Worm (Caenorhabditis elegans): ENCODE measurements around the gene R07H5.11.
"Not testable (repeated sequence)": the region's sequence is repeated elsewhere in the genome, so short reads cannot be mapped to it uniquely, and the experiment has no call there.

The R07H5.11 gene

DNA sequence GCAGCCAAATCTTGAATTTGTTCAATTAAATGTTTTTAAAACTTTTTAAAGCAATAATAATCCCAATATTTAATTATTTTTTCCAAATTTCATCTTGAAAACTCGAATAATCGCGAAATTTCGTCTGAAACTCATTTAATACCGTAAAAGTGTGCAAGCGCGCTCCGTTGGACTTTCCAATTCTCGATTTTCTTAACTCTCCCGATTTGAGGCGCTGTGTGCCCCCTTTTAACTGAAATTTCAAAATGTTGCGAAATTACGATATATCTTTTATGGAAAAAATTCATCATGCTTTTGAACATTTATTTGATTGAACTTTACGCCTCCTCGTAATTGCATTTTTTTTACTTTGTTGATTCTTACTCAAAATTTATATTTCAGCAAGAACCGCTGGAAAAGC, at the start of gene R07H5.11:
Gene R07H5.11 (plus strand): TSS at position 380 of the 400 bp plus-strand sequence.
- TF ChIP-seq lin-13 (tag; optimal IDR thresholded peaks at IDR 0.05); unc-39 (tag; optimal IDR thresholded peaks at IDR 0.05); unc-62 (GFP tag; optimal IDR thresholded peaks at IDR 0.05): not testable (repeated sequence)

DNA sequence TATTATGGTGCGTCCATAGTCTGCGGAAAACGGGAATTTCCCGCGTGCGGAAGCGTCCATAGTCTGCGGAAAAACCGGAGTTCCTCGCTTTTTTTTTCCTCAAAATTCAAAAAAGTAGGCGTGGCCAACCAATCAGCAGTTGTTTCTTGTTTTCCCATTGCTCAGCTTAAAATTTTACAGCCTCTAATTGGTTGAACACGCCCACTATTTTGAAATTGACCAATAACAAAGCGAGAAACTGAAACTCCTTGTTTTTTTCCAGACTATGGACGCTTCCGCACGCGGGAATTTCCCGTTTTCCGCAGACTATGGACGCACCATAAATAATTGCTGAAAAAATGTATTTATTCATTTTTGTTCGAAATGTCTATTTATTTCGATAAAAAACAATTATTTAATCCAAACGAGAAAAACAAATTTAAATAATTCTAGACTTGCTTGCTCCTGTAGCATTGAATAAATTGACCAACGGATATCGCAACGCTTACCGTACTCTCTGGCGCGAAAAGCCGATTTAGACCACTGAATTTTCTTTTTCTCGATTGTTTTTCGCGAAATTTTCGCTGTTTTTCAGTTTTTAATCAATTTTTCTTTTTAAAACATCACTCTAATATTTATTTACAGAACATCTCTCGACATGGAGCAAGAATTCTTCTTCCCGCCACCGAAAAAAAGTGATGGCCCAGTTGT, 48.0 kb upstream of the R07H5.11 start, which contains the start of gene C08F8.3:
Gene C08F8.3 (plus strand): TSS at position 620 of the 690 bp plus-strand sequence.
- not testable (repeated sequence) for TF ChIP-seq mls-2 (tag; optimal IDR thresholded peaks at IDR 0.05); ces-1 (GFP tag; optimal IDR thresholded peaks at IDR 0.05); drap-1 (GFP tag; optimal IDR thresholded peaks at IDR 0.05)

DNA sequence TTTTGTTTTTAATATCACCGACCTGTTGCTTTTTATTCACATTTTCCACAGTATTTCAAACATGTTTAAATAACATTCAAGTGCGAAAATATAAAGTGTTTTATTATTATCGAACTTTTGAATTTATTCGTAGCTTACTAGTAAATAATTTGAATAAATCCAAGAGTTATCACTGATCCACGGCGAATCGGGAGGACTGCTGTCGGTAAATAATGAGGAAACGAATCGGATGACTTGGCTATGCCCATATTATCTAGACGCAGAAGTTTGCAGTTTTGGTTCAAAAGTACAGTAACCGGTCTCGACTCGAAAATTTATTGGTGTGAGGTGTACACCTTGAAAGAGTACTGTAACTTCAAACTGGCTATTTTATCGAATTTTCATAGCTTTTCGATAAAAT, 46.0 kb upstream of the R07H5.11 start:
- TF ChIP-seq elt-1 (tag; optimal IDR thresholded peaks at IDR 0.05; ENCODE audit: borderline replicate concordance, insufficient read depth) (no peak), lin-32 (GFP tag; optimal IDR thresholded peaks at IDR 0.05) (no peak), mab-5 (tag; optimal IDR thresholded peaks at IDR 0.05) (no peak), hlh-1 (tag; optimal IDR thresholded peaks at IDR 0.05) (no peak), zip-8 (tag; optimal IDR thresholded peaks at IDR 0.05) (no peak), blmp-1 (tag; optimal IDR thresholded peaks at IDR 0.05) (no peak), nhr-2 (tag; optimal IDR thresholded peaks at IDR 0.05) (no peak), tbx-8 (GFP tag; optimal IDR thresholded peaks at IDR 0.05) (no peak), M03D4.4 (tag; optimal IDR thresholded peaks at IDR 0.05) (no peak), pha-4 (tag; optimal IDR thresholded peaks at IDR 0.05) (no peak), unc-120 (tag; optimal IDR thresholded peaks at IDR 0.05; ENCODE audit: poor library complexity, severe bottlenecking) (no peak), ceh-43 (GFP tag; optimal IDR thresholded peaks at IDR 0.05) (no peak), ceh-83 (GFP tag; optimal IDR thresholded peaks at IDR 0.05) (no peak), nhr-28 (tag; optimal IDR thresholded peaks at IDR 0.05) (no peak), unc-39 (tag; optimal IDR thresholded peaks at IDR 0.05) (no peak), mls-2 (tag; optimal IDR thresholded peaks at IDR 0.05) (no peak)

DNA sequence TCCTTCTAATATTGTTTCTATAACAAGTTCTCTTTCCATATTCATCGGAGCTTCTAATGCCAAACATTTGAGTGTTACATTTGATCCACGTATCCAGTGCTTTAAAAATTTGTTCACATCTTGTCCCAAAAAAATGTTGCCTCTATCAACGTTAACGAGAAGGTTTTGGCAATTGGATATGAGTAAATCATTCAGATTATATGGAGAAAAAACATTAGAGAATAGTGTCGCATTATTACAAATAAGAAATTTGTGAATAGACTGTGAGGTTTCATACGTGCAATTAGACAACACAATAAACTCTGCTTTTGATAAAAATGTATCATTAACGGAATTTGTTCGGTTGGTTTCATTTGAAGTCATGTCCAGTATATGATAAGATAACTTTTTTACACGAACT, 42.7 kb upstream of the R07H5.11 start, which contains the start of gene mboa-4:
Gene mboa-4 (minus strand): TSS at position 101 of the 400 bp plus-strand sequence.
- TF ChIP-seq ham-2 (GFP tag; optimal IDR thresholded peaks at IDR 0.05) = no peak

DNA sequence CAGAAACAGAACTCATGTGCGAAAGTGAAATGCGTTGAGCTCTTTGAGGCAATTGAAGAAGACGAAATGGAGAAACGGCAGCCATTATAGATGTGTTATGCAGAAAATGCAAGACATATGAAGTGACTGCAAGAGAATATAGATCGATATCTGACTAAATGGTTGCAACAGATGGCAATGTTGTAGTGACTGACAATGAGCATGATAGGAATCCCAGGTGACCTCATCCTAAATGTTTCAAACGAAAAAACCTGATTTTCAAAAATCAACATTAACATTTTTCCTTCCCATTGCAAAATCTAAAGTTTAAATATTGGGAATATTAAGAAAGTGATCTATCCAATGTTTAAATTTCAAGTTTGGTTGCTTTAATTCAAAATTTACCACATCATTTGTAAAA, 41.9 kb upstream of the R07H5.11 start, which contains the start of gene C08F8.15:
Gene C08F8.15 (minus strand): TSS at position 101 of the 400 bp plus-strand sequence.
- TF ChIP-seq zip-8 (tag; optimal IDR thresholded peaks at IDR 0.05) (no peak), pha-4 (tag; optimal IDR thresholded peaks at IDR 0.05) (no peak), sptf-1 (tag; optimal IDR thresholded peaks at IDR 0.05) (no peak), lin-13 (tag; optimal IDR thresholded peaks at IDR 0.05) (no peak), ceh-39 (tag; optimal IDR thresholded peaks at IDR 0.05) (no peak), M03D4.4 (tag; optimal IDR thresholded peaks at IDR 0.05) (no peak), elt-3 (tag; optimal IDR thresholded peaks at IDR 0.05) (no peak), lsy-2 (tag; optimal IDR thresholded peaks at IDR 0.05) (no peak), unc-120 (tag; optimal IDR thresholded peaks at IDR 0.05; ENCODE audit: poor library complexity, severe bottlenecking) (no peak), mls-2 (tag; optimal IDR thresholded peaks at IDR 0.05) (no peak), nhr-237 (tag; optimal IDR thresholded peaks at IDR 0.05) (no peak), nhr-2 (tag; optimal IDR thresholded peaks at IDR 0.05) (no peak), sem-2 (GFP tag; optimal IDR thresholded peaks at IDR 0.05) (no peak), mab-5 (tag; optimal IDR thresholded peaks at IDR 0.05) (no peak), unc-39 (tag; optimal IDR thresholded peaks at IDR 0.05) (no peak)

DNA sequence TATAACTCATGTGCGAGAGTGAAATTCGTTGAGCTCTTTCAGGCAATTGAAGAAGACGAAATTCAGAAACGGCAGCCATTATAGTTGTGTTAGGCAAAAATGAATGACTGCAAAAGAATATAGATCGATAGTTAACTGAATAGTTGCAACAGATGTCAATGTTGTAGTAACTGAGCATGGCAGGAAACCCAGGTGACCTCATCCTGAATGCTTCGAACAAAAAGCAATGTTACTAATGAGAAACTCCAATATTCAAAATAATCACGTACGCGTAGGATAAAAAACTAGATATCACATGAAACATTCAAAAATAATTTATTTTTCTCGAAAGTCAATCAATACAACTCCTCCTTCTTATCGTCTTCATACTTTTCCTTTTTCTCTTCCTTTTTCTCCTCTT, 40.1 kb upstream of the R07H5.11 start, which contains the start of gene fbxb-9:
Gene fbxb-9 (minus strand): TSS at position 101 of the 400 bp plus-strand sequence.
- TF ChIP-seq nhr-76 (tag; optimal IDR thresholded peaks at IDR 0.05) (no peak), sptf-1 (tag; optimal IDR thresholded peaks at IDR 0.05) (no peak), mep-1 (tag; optimal IDR thresholded peaks at IDR 0.05) (no peak), mls-2 (tag; optimal IDR thresholded peaks at IDR 0.05) (no peak), ceh-39 (tag; optimal IDR thresholded peaks at IDR 0.05) (no peak), M03D4.4 (tag; optimal IDR thresholded peaks at IDR 0.05) (no peak), nhr-237 (tag; optimal IDR thresholded peaks at IDR 0.05) (no peak), unc-39 (tag; optimal IDR thresholded peaks at IDR 0.05) (no peak), lin-13 (tag; optimal IDR thresholded peaks at IDR 0.05) (no peak), unc-120 (tag; optimal IDR thresholded peaks at IDR 0.05; ENCODE audit: poor library complexity, severe bottlenecking) (no peak), zip-8 (tag; optimal IDR thresholded peaks at IDR 0.05) (no peak)
